Fruit fly (Drosophila melanogaster) whole organism, embryonic: ENCODE data around the gene CG11560.
A peak's percentile ranks its signal among the peaks of the same experiment; 100 is the strongest.

ENCODE experiments used
- Abd-B ChIP-seq: fragments of 200-800 bp; sonication (Bioruptor generic); optimal IDR thresholded peaks from 2 replicates; lab custom pipeline; 2018; ENCODE audit warnings: missing biosample characterization, mild to moderate bottlenecking, missing genetic modification characterization, moderate library complexity
- Adf1 ChIP-seq: fragments of 200-800 bp; sonication (Bioruptor generic); IDR thresholded peaks from 2 replicates; pipeline ENCODE4 v1.3.6; 2022; ENCODE audit warnings: missing biosample characterization, missing genetic modification characterization
- B-H1 ChIP-seq: fragments of 200-800 bp; sonication (Bioruptor generic); IDR thresholded peaks from 3 replicates; pipeline ENCODE4 v1.3.6; 2022; ENCODE audit warnings: missing biosample characterization, missing genetic modification characterization
- Bteb2 ChIP-seq: fragments of 200-800 bp; sonication (Bioruptor generic); optimal IDR thresholded peaks from 2 replicates; lab custom pipeline; 2016; ENCODE audit warnings: missing biosample characterization, missing genetic modification characterization
- CG11093 ChIP-seq: fragments of 200-800 bp; sonication (Bioruptor generic); IDR thresholded peaks from 3 replicates; pipeline ENCODE4 v1.3.6; 2022; ENCODE audit warnings: missing biosample characterization, missing genetic modification characterization
- CG11504 ChIP-seq: fragments of 200-800 bp; sonication (Bioruptor generic); optimal IDR thresholded peaks from 3 replicates; lab custom pipeline; 2019; ENCODE audit warnings: missing biosample characterization, mild to moderate bottlenecking, missing genetic modification characterization, moderate library complexity
- CG15269 ChIP-seq: fragments of 200-800 bp; sonication (Bioruptor generic); optimal IDR thresholded peaks from 2 replicates; lab custom pipeline; 2018; ENCODE audit warnings: missing biosample characterization, mild to moderate bottlenecking, missing genetic modification characterization, moderate library complexity
- CG17328 ChIP-seq: fragments of 200-800 bp; sonication (Bioruptor generic); IDR thresholded peaks from 2 replicates; pipeline ENCODE4 v1.3.6; 2022; ENCODE audit warnings: missing biosample characterization, missing genetic modification characterization
- CG17361 ChIP-seq: fragments of 200-800 bp; sonication (Bioruptor generic); IDR thresholded peaks from 3 replicates; pipeline ENCODE4 v1.3.6; 2022; ENCODE audit warnings: missing biosample characterization, missing genetic modification characterization
- CG2678 ChIP-seq: fragments of 200-800 bp; sonication (Bioruptor generic); optimal IDR thresholded peaks from 3 replicates; lab custom pipeline; 2019; ENCODE audit warnings: missing biosample characterization, mild to moderate bottlenecking, missing genetic modification characterization, moderate library complexity
- CG31224 ChIP-seq: fragments of 200-800 bp; sonication (Bioruptor generic); IDR thresholded peaks from 2 replicates; pipeline ENCODE4 v1.3.6; 2022; ENCODE audit warnings: missing biosample characterization, missing genetic modification characterization
- CG32767 ChIP-seq: fragments of 200-800 bp; sonication (Bioruptor generic); IDR thresholded peaks from 2 replicates; pipeline ENCODE4 v1.3.6; 2022; ENCODE audit warnings: missing biosample characterization, missing genetic modification characterization
- CG3407 ChIP-seq: fragments of 200-800 bp; sonication (Bioruptor generic); optimal IDR thresholded peaks from 2 replicates; lab custom pipeline; 2018; ENCODE audit warnings: missing biosample characterization, mild to moderate bottlenecking, missing genetic modification characterization
- CG34422 ChIP-seq: fragments of 200-800 bp; sonication (Bioruptor generic); IDR thresholded peaks from 3 replicates; pipeline ENCODE4 v1.3.6; 2022; ENCODE audit warnings: missing biosample characterization, missing genetic modification characterization
- CG4360 ChIP-seq: fragments of 200-800 bp; sonication (Bioruptor generic); IDR thresholded peaks from 2 replicates; pipeline ENCODE4 v1.3.6; 2022; ENCODE audit warnings: missing biosample characterization, missing genetic modification characterization
- CG4404 ChIP-seq: fragments of 200-800 bp; sonication (Bioruptor generic); IDR thresholded peaks from 2 replicates; pipeline ENCODE4 v1.3.6; 2022; ENCODE audit warnings: missing biosample characterization, missing genetic modification characterization
- CG4617 ChIP-seq: fragments of 200-800 bp; sonication (Bioruptor generic); optimal IDR thresholded peaks from 3 replicates; lab custom pipeline; 2016; ENCODE audit warnings: missing biosample characterization, missing genetic modification characterization, borderline replicate concordance
- CG6175 ChIP-seq: fragments of 200-800 bp; sonication (Bioruptor generic); IDR thresholded peaks from 3 replicates; pipeline ENCODE4 v1.3.6; 2022; ENCODE audit warnings: missing biosample characterization, missing genetic modification characterization
- CG6813 ChIP-seq: fragments of 200-800 bp; sonication (Bioruptor generic); optimal IDR thresholded peaks from 2 replicates; lab custom pipeline; 2017; ENCODE audit warnings: missing biosample characterization, missing genetic modification characterization, mild to moderate bottlenecking, moderate library complexity, missing genetic modification reagents
- CG7963 ChIP-seq: fragments of 200-800 bp; sonication (Bioruptor generic); IDR thresholded peaks from 3 replicates; pipeline ENCODE4 v1.3.6; 2022; ENCODE audit warnings: missing biosample characterization, missing genetic modification characterization; ENCODE audit not compliant: partially characterized antibody
- Eip74EF ChIP-seq, 2 experiments: fragments of 200-800 bp in 1 of 2; fragments of >200 bp in 1 of 2; sonication (Bioruptor generic) in 1 of 2; optimal IDR thresholded peaks; 2 replicates each; lab custom pipeline; 2017 to 2019; ENCODE audit warnings: missing biosample characterization in 2 of 2, missing genetic modification characterization in 2 of 2, mild to moderate bottlenecking in 1 of 2, moderate library complexity in 1 of 2
- HLHmδ ChIP-seq: fragments of 200-800 bp; sonication (Bioruptor generic); optimal IDR thresholded peaks from 2 replicates; lab custom pipeline; 2018; ENCODE audit warnings: missing biosample characterization, mild to moderate bottlenecking, missing genetic modification characterization, moderate library complexity
- Hr78 ChIP-seq, 2 experiments: fragments of 200-800 bp in 1 of 2; fragments of >200 bp in 1 of 2; sonication (Bioruptor generic) in 1 of 2; optimal IDR thresholded peaks; 2 replicates each; lab custom pipeline; 2017 to 2019; ENCODE audit warnings: missing biosample characterization in 2 of 2, missing genetic modification characterization in 2 of 2, mild to moderate bottlenecking in 1 of 2, moderate library complexity in 1 of 2
- Neu2 ChIP-seq: fragments of 200-800 bp; sonication (Bioruptor generic); optimal IDR thresholded peaks from 3 replicates; lab custom pipeline; 2016; ENCODE audit warnings: missing biosample characterization, missing genetic modification characterization, borderline replicate concordance
- Nf-YC ChIP-seq: fragments of 200-800 bp; optimal IDR thresholded peaks from 3 replicates; lab custom pipeline; 2019; ENCODE audit warnings: missing biosample characterization, mild to moderate bottlenecking, missing genetic modification characterization, moderate library complexity
- Six4 ChIP-seq: fragments of 200-800 bp; sonication (Bioruptor generic); optimal IDR thresholded peaks from 2 replicates; lab custom pipeline; 2016; ENCODE audit warnings: missing biosample characterization, missing genetic modification characterization
- Trl ChIP-seq, 3 experiments: fragments of >200 bp in 2 of 3; fragments of 200-800 bp in 1 of 3; sonication (Bioruptor generic) in 1 of 3; optimal IDR thresholded peaks; 2 replicates in 1 of 3; 3 replicates in 2 of 3; lab custom pipeline; 2016 to 2017; ENCODE audit warnings: missing biosample characterization in 1 of 3, missing genetic modification characterization in 1 of 3
- ase ChIP-seq: fragments of 200-800 bp; sonication (Bioruptor generic); IDR thresholded peaks from 3 replicates; pipeline ENCODE4 v1.3.6; 2022; ENCODE audit warnings: missing biosample characterization, missing genetic modification characterization
- az2 ChIP-seq: fragments of 200-800 bp; sonication (Bioruptor generic); optimal IDR thresholded peaks from 3 replicates; lab custom pipeline; 2016; ENCODE audit warnings: missing biosample characterization, missing genetic modification characterization
- br ChIP-seq: fragments of >200 bp; optimal IDR thresholded peaks from 2 replicates; lab custom pipeline; 2017
- cg ChIP-seq: fragments of 200-800 bp; sonication (Bioruptor generic); optimal IDR thresholded peaks from 3 replicates; lab custom pipeline; 2019; ENCODE audit warnings: missing biosample characterization, mild to moderate bottlenecking, missing genetic modification characterization, moderate library complexity
- crp ChIP-seq, 2 experiments: fragments of 200-800 bp; sonication (Bioruptor generic); optimal IDR thresholded peaks; 2 replicates in 1 of 2; 3 replicates in 1 of 2; lab custom pipeline; 2017; ENCODE audit warnings: missing biosample characterization in 2 of 2, missing genetic modification characterization in 2 of 2, mild to moderate bottlenecking in 1 of 2, moderate library complexity in 1 of 2
- disco-r ChIP-seq: fragments of 200-800 bp; sonication (Bioruptor generic); optimal IDR thresholded peaks from 2 replicates; lab custom pipeline; 2016; ENCODE audit warnings: missing biosample characterization, missing genetic modification characterization
- esg ChIP-seq: fragments of 200-800 bp; sonication (Bioruptor generic); conservative IDR thresholded peaks from 2 replicates; pipeline ENCODE4 v1.3.6; 2022; ENCODE audit warnings: missing biosample characterization, missing genetic modification characterization
- eyg ChIP-seq: fragments of 200-800 bp; sonication (Bioruptor generic); optimal IDR thresholded peaks from 3 replicates; lab custom pipeline; 2016; ENCODE audit warnings: missing biosample characterization, missing genetic modification characterization
- fd64A ChIP-seq: fragments of 200-800 bp; sonication (Bioruptor generic); optimal IDR thresholded peaks from 3 replicates; lab custom pipeline; 2018; ENCODE audit warnings: missing biosample characterization, mild to moderate bottlenecking, missing genetic modification characterization
- fu2 ChIP-seq: fragments of 200-800 bp; sonication (Bioruptor generic); optimal IDR thresholded peaks from 2 replicates; lab custom pipeline; 2016; ENCODE audit warnings: missing biosample characterization, missing genetic modification characterization
- gcm2 ChIP-seq: fragments of 200-800 bp; sonication (Bioruptor generic); optimal IDR thresholded peaks from 2 replicates; lab custom pipeline; 2016; ENCODE audit warnings: missing biosample characterization, missing genetic modification characterization
- lov ChIP-seq, 2 experiments: fragments of 200-800 bp in 1 of 2; fragments of >200 bp in 1 of 2; sonication (Bioruptor generic) in 1 of 2; IDR thresholded peaks in 1 of 2; optimal IDR thresholded peaks in 1 of 2; 2 replicates in 1 of 2; 3 replicates in 1 of 2; pipeline versions ENCODE4 v1.3.6 to Lab custom; 2017 to 2022; ENCODE audit warnings: missing biosample characterization in 1 of 2, missing genetic modification characterization in 1 of 2
- onecut ChIP-seq: fragments of 200-800 bp; sonication (Bioruptor generic); IDR thresholded peaks from 2 replicates; pipeline ENCODE4 v1.3.6; 2022; ENCODE audit warnings: missing biosample characterization, missing genetic modification characterization
- otp ChIP-seq: fragments of 200-800 bp; sonication (Bioruptor generic); IDR thresholded peaks from 3 replicates; pipeline ENCODE4, ENCODE4 v1.3.6; 2022; ENCODE audit warnings: missing biosample characterization, missing genetic modification characterization
- pros ChIP-seq: fragments of 200-800 bp; sonication (Bioruptor generic); optimal IDR thresholded peaks from 3 replicates; lab custom pipeline; 2019; ENCODE audit warnings: missing biosample characterization, mild to moderate bottlenecking, missing genetic modification characterization, moderate library complexity
- row ChIP-seq: fragments of 200-800 bp; sonication (Bioruptor generic); IDR thresholded peaks from 3 replicates; pipeline ENCODE4 v1.3.6; 2022; ENCODE audit warnings: missing biosample characterization, missing genetic modification characterization
- run ChIP-seq: fragments of 200-800 bp; sonication (Bioruptor generic); optimal IDR thresholded peaks from 3 replicates; lab custom pipeline; 2018; ENCODE audit warnings: missing biosample characterization, mild to moderate bottlenecking, missing genetic modification characterization
- slou ChIP-seq: fragments of 200-800 bp; sonication (Bioruptor generic); optimal IDR thresholded peaks from 3 replicates; lab custom pipeline; 2016; ENCODE audit warnings: missing biosample characterization, missing genetic modification characterization
- sob ChIP-seq: fragments of 200-800 bp; sonication (Bioruptor generic); IDR thresholded peaks from 2 replicates; pipeline ENCODE4 v1.3.6; 2022; ENCODE audit warnings: missing biosample characterization, missing genetic modification characterization
- vnd ChIP-seq: fragments of 200-800 bp; sonication (Bioruptor generic); IDR thresholded peaks from 3 replicates; pipeline ENCODE4 v1.3.6; 2022; ENCODE audit warnings: missing biosample characterization, missing genetic modification characterization; ENCODE audit not compliant: partially characterized antibody
- zfh2 ChIP-seq: fragments of 200-800 bp; sonication (Bioruptor generic); optimal IDR thresholded peaks from 2 replicates; lab custom pipeline; 2016; ENCODE audit warnings: missing biosample characterization, missing genetic modification characterization

Gene CG11560

dm6 chr3L:12136630-12137029 lies 16.8 kb downstream of the CG11560 start, which contains the start of the genes CG5645 and Atg12 (continued):
- no peak for TF ChIP-seq HLHmδ (GFP tag; lab: Kevin White, UChicago)
- TF ChIP-seq run (tag; lab: Kevin White, UChicago): no peak
- TF ChIP-seq Nf-YC: peak; percentile 59
- TF ChIP-seq CG3407 (GFP tag; lab: Kevin White, UChicago): no peak
- no peak for TF ChIP-seq CG11093 (GFP tag; lab: Robert Waterston, UW)
- no peak for TF ChIP-seq Neu2 (GFP tag; lab: Kevin White, UChicago)
- TF ChIP-seq CG4617 (GFP tag; lab: Kevin White, UChicago): peak; percentile 81
- no peak for TF ChIP-seq CG17328 (GFP tag; lab: Robert Waterston, UW)
- no peak for TF ChIP-seq CG6175 (GFP tag; lab: Robert Waterston, UW)
- no peak for TF ChIP-seq CG4404 (GFP tag; lab: Robert Waterston, UW)
- peak; percentile 49 for TF ChIP-seq az2 (GFP tag; lab: Kevin White, UChicago)
- TF ChIP-seq CG4360 (GFP tag; lab: Robert Waterston, UW): no peak
- peak; percentile 68 for TF ChIP-seq Six4
- TF ChIP-seq otp (GFP tag; lab: Robert Waterston, UW): no peak
- TF ChIP-seq disco-r (GFP tag; lab: Kevin White, UChicago): no peak
- TF ChIP-seq eyg: no peak
- no peak for TF ChIP-seq CG6813 (GFP tag; lab: Kevin White, UChicago)
- peak; percentile 34 for TF ChIP-seq CG11504
- TF ChIP-seq zfh2 (GFP tag; lab: Kevin White, UChicago): peak; percentile 21
- TF ChIP-seq crp (GFP tag; optimal IDR thresholded peaks at IDR 0.05; lab: Kevin White, UChicago): peak in 1 of 2 experiments; percentile 2
- TF ChIP-seq lov (optimal IDR thresholded peaks at IDR 0.05; lab: Kevin White, UChicago): no peak
- no peak for TF ChIP-seq lov (GFP tag; IDR thresholded peaks at IDR 0.05; lab: Robert Waterston, UW)
- no peak for TF ChIP-seq Eip74EF (GFP tag; optimal IDR thresholded peaks at IDR 0.05; lab: Kevin White, UChicago)
- TF ChIP-seq slou (GFP tag; lab: Kevin White, UChicago): peak; percentile 56
- 0 out of 3 replicates have a peak, but pooled peaks have one; percentile 36 for TF ChIP-seq CG7963 (GFP tag; lab: Robert Waterston, UW)
- peak; percentile 70 for TF ChIP-seq Abd-B (GFP tag; lab: Kevin White, UChicago)
- TF ChIP-seq esg (GFP tag; lab: Robert Waterston, UW): 0 out of 2 replicates have a peak, but pooled peaks have one; percentile 19
- peak; percentile 46 for TF ChIP-seq CG15269
- TF ChIP-seq onecut (GFP tag; lab: Robert Waterston, UW): no peak

- TF ChIP-seq vnd (GFP tag; lab: Robert Waterston, UW) (peak; percentile 99), Bteb2 (GFP tag; lab: Kevin White, UChicago) (peak; percentile 55), sob (peak; percentile 79), pros (GFP tag; lab: Kevin White, UChicago) (no peak), gcm2 (no peak), cg (GFP tag; lab: Kevin White, UChicago) (no peak), Trl (optimal IDR thresholded peaks at IDR 0.05; lab: Kevin White, UChicago) (no peak), Trl (GFP tag; optimal IDR thresholded peaks at IDR 0.05; lab: Kevin White, UChicago) (peak; percentile 66), fd64A (no peak), CG2678 (tag; lab: Kevin White, UChicago) (peak; percentile 81), ase (0 out of 3 replicates have a peak, but pooled peaks have one; percentile 37), CG17361 (GFP tag; lab: Robert Waterston, UW) (peak; percentile 87), br (lab: Kevin White, UChicago) (no peak), Hr78 (GFP tag; optimal IDR thresholded peaks at IDR 0.05; lab: Kevin White, UChicago) (no peak), B-H1 (GFP tag; lab: Robert Waterston, UW) (peak; percentile 36; the same call in 1 of the 3 replicates), CG31224 (peak; percentile 55), CG32767 (GFP tag; lab: Robert Waterston, UW) (peak; percentile 52), CG34422 (GFP tag; lab: Robert Waterston, UW) (peak; percentile 65; the same call in 1 of the 3 replicates), row (peak; percentile 94), fu2 (GFP tag; lab: Kevin White, UChicago) (peak; percentile 34), Adf1 (GFP tag; lab: Robert Waterston, UW) (peak; percentile 41)
These were observed 18.5 kb downstream of the CG11560 start, which contains the start of the genes ND-SGDH and RhoGAP68F for dm6 chr3L:12138113-12138899. TSS of gene ND-SGDH (minus strand) at chr3L:12138584. TSS of gene RhoGAP68F (plus strand) at chr3L:12138868.
